Fruit fly (Drosophila melanogaster) whole organism, pupa: ENCODE data around the gene CG42346.

Source experiments
- CG14655 ChIP-seq: fragments of 200-800 bp; sonication (Bioruptor generic); optimal IDR thresholded peaks from 3 replicates; lab custom pipeline; 2017; ENCODE audit warnings: mild to moderate bottlenecking, missing biosample characterization, missing genetic modification reagents, missing genetic modification characterization
- CG15710 ChIP-seq: fragments of 200-800 bp; sonication (Bioruptor generic); optimal IDR thresholded peaks from 2 replicates; lab custom pipeline; 2018; ENCODE audit warnings: missing biosample characterization, mild to moderate bottlenecking, missing genetic modification characterization, moderate library complexity
- CG17806 ChIP-seq: fragments of 200-800 bp; sonication (Bioruptor generic); optimal IDR thresholded peaks from 2 replicates; lab custom pipeline; 2018; ENCODE audit warnings: missing biosample characterization, mild to moderate bottlenecking, missing genetic modification characterization, moderate library complexity
- D1 ChIP-seq: fragments of 200-800 bp; sonication (Bioruptor generic); optimal IDR thresholded peaks from 2 replicates; lab custom pipeline; 2018; ENCODE audit warnings: missing biosample characterization, mild to moderate bottlenecking, missing genetic modification characterization, moderate library complexity
- EcR ChIP-seq: fragments of 200-800 bp; sonication (Bioruptor generic); optimal IDR thresholded peaks from 3 replicates; lab custom pipeline; 2019; ENCODE audit warnings: missing biosample characterization, missing genetic modification characterization, mild to moderate bottlenecking, moderate library complexity, missing genetic modification reagents

DNA sequence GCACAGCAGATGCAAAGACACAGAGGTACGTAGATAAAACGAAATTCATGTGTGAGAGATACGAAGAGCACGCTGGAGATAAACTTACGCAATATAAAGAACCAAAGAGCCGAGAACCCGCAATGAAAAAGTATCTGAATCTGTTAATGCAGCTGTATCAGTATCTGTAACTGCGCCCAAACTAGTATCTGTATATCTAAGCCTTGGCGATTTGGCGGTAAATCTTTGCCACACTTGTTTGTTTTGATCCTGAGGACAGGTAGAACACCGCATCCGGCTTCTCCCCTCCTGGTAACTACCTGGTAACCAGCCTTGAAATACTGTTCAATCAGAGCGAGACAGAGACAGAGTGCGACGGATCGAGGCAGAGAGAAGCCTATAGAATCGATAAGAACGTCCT is 4.2 kb downstream of the CG42346 start:
- no peak for TF ChIP-seq CG15710
- TF ChIP-seq CG14655 (GFP tag; lab: Kevin White, UChicago), result no peak
- no peak for TF ChIP-seq CG17806
- no peak for TF ChIP-seq EcR (GFP tag; lab: Kevin White, UChicago)
- TF ChIP-seq D1 (tag; lab: Kevin White, UChicago), result no peak
